Worm (Caenorhabditis elegans) whole organism, early embryonic: ENCODE measurements around the gene laat-1.

Source experiments
- F13C5.2 ChIP-seq: sonication (generic microtip); optimal IDR thresholded peaks from 2 replicates; lab custom pipeline; 2017; ENCODE audit warnings: mild to moderate bottlenecking, missing genetic modification characterization, inconsistent platforms, missing compliant biosample characterization
- aly-1 ChIP-seq: sonication (generic microtip); optimal IDR thresholded peaks from 2 replicates; lab custom pipeline; 2016; ENCODE audit warnings: missing genetic modification characterization, missing compliant biosample characterization
- ama-1 ChIP-seq: fragments of 150-350 bp; optimal IDR thresholded peaks from 2 replicates; lab custom pipeline; 2014
- ceh-36 ChIP-seq: sonication (generic microtip); optimal IDR thresholded peaks from 2 replicates; lab custom pipeline; 2016; ENCODE audit warnings: missing genetic modification characterization, inconsistent platforms, missing compliant biosample characterization
- ets-7 ChIP-seq: sonication (generic microtip); optimal IDR thresholded peaks from 2 replicates; lab custom pipeline; 2016; ENCODE audit warnings: missing genotype, missing genetic modification characterization, missing compliant biosample characterization
- flt-1 ChIP-seq: fragments of 200-800 bp; sonication (Bioruptor generic); IDR thresholded peaks from 2 replicates; pipeline ENCODE4 v1.3.6; 2022; ENCODE audit warnings: missing genetic modification characterization, missing compliant biosample characterization
- hmbx-1 ChIP-seq: sonication (generic microtip); optimal IDR thresholded peaks from 2 replicates; lab custom pipeline; 2016; ENCODE audit warnings: mild to moderate bottlenecking, missing genetic modification characterization, missing compliant biosample characterization
- hmg-4 ChIP-seq: fragments of 200-800 bp; sonication (Bioruptor generic); optimal IDR thresholded peaks from 2 replicates; lab custom pipeline; 2018; ENCODE audit warnings: mild to moderate bottlenecking, missing genetic modification characterization, missing compliant biosample characterization
- hnd-1 ChIP-seq: sonication (generic microtip); optimal IDR thresholded peaks from 2 replicates; lab custom pipeline; 2016; ENCODE audit warnings: missing genetic modification characterization, missing compliant biosample characterization
- pes-1 ChIP-seq: fragments of 200-800 bp; sonication (Bioruptor generic); IDR thresholded peaks from 2 replicates; pipeline ENCODE4 v1.3.6; 2022; ENCODE audit warnings: missing genetic modification reagents, missing genetic modification characterization, missing compliant biosample characterization
- scrt-1 ChIP-seq: fragments of 200-800 bp; sonication (Bioruptor generic); IDR thresholded peaks from 2 replicates; pipeline ENCODE4 v1.3.6; 2022; ENCODE audit warnings: missing genetic modification characterization, missing compliant biosample characterization
- sea-1 ChIP-seq: fragments of 200-800 bp; sonication (Bioruptor generic); conservative IDR thresholded peaks from 2 replicates; pipeline ENCODE4 v1.3.6; 2022; ENCODE audit warnings: missing genetic modification characterization, missing compliant biosample characterization
- tbx-11 ChIP-seq: fragments of 200-800 bp; sonication (Bioruptor generic); IDR thresholded peaks from 2 replicates; pipeline ENCODE4 v1.3.6; 2022; ENCODE audit warnings: missing genetic modification characterization, missing compliant biosample characterization
- tbx-37 ChIP-seq: fragments of 200-800 bp; sonication (Bioruptor generic); conservative IDR thresholded peaks from 2 replicates; pipeline ENCODE4 v1.3.6; 2022; ENCODE audit warnings: missing genetic modification reagents, missing genetic modification characterization, missing compliant biosample characterization
- tra-4 ChIP-seq: sonication (generic microtip); optimal IDR thresholded peaks from 2 replicates; lab custom pipeline; 2017; ENCODE audit warnings: missing genetic modification characterization, missing compliant biosample characterization

The laat-1 gene

DNA sequence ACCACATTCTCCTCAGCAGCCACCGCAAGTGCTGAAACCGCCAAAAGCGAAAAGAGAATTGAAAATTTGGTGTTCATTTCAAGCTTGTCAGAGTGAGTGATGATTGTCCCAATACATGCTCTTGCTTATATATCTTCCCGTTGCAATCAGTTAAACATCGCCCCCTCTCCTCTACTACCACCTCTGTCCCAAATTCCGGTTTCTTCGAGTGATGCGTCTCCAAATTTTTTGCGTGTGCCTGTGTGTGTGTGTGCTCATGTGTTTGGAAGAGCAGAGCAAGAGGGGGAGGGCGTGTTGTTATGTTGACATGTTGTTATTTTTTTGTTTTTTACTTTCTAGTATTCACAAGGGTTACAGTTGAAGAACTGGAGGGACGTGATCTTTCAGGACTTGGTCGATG, 43.2 kb downstream of the laat-1 start, which contains the start of gene abu-11:
Gene abu-11, minus strand, starts transcription at position 101 of the 400 bp plus-strand sequence.
- TF ChIP-seq tbx-37: no peak
- TF ChIP-seq ceh-36 (tag; lab: Kevin White, UChicago): no peak
- no peak for TF ChIP-seq tra-4

DNA sequence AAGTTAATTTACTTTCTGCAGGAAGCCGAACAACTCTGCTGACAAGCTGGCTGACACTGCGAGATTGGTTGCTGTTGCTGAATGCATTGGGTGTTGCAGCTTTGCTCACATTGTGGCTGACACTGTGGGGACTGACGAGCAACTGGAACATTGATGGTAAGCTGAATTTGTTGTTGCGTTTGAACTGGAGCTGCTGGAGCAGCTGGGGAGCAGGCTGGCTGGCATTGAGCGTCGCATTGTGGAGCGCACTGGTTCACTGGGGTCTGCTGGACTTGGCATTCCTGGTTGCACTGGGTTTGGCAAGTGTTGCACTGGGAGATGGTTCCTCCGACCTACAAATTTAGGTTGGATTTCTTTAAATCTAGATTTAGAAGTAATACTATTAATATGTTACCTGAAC, 45.0 kb downstream of the laat-1 start:
- TF ChIP-seq tra-4 (no peak), ets-7 (tag; lab: Kevin White, UChicago) (no peak), tbx-11 (GFP tag; lab: Robert Waterston, UW) (no peak), flt-1 (no peak), ceh-36 (tag; lab: Kevin White, UChicago) (no peak), scrt-1 (no peak)

DNA sequence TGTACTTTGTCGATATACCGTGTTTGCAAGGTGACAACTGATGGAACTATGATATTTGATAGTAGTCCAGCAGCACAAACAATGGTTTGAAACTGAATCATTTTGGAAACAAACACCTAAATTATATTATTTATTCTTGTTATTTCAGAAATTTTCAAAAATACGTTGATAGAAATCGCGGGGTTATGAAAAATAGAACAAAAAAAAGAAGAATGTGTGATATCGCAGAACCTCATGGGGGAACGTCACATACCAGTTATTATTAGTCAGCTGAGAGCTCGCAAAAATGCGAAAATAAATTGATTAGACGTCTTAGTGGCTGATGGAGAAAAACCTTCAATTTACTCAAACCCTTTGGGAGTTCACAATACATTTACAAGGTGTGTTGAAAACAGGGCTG, 48.7 kb downstream of the laat-1 start, which contains the start of gene T01D1.5:
Gene T01D1.5, minus strand, starts transcription at position 101 of the 400 bp plus-strand sequence.
- TF ChIP-seq aly-1 (tag; lab: Kevin White, UChicago) (no peak), hnd-1 (no peak), hmbx-1 (tag; lab: Kevin White, UChicago) (no peak), hmg-4 (GFP tag; lab: Kevin White, UChicago) (no peak), F13C5.2 (tag; lab: Kevin White, UChicago) (no peak), tbx-11 (GFP tag; lab: Robert Waterston, UW) (no peak), flt-1 (no peak), ceh-36 (tag; lab: Kevin White, UChicago) (no peak), tbx-37 (no peak)

DNA sequence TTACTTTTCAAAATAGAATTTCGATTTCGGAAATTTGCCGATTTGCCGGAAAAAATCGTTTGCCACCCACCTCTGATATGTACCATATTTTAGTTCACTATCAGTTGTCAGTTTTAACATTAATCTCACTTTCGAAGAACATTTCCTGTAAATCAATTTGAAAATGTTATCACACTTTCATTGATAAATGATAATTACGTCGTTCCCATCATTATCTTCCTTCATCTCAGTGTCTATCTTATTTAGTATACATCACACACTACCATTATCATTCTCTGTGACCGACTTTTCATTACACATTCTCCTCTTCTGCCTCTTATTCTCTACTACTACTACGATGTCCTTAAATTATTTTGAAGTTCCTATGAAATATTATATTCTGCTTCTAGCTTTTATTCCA, 51.1 kb downstream of the laat-1 start, which contains the start of gene T01D1.8:
Gene T01D1.8, plus strand, starts transcription at position 236 of the 400 bp plus-strand sequence.
- TF ChIP-seq ama-1 (lab: Kevin White, UChicago): no peak
- no peak for TF ChIP-seq tbx-37
- TF ChIP-seq hmbx-1 (tag; lab: Kevin White, UChicago): no peak
- TF ChIP-seq scrt-1: no peak
- TF ChIP-seq ets-7 (tag; lab: Kevin White, UChicago): no peak
- no peak for TF ChIP-seq flt-1
- TF ChIP-seq tra-4: no peak
- TF ChIP-seq F13C5.2 (tag; lab: Kevin White, UChicago): no peak
- TF ChIP-seq sea-1 (GFP tag; lab: Robert Waterston, UW): no peak
- no peak for TF ChIP-seq pes-1 (GFP tag; lab: Robert Waterston, UW)
